Worm (Caenorhabditis elegans) whole organism, L2 larva: Measurements from ENCODE around the gene C54D10.4.

ENCODE experiments used
- F13H6.1 ChIP-seq: sonication (generic microtip); optimal IDR thresholded peaks from 2 replicates; lab custom pipeline; 2016; ENCODE audit warnings: missing genetic modification characterization, missing compliant biosample characterization
- R02D3.7 ChIP-seq: fragments of 150-350 bp; optimal IDR thresholded peaks from 2 replicates; lab custom pipeline; 2014; ENCODE audit warnings: missing biosample characterization, missing genetic modification characterization
- ZK546.5 ChIP-seq: sonication (generic microtip); optimal IDR thresholded peaks from 2 replicates; lab custom pipeline; 2017; ENCODE audit warnings: missing biosample characterization, missing genetic modification characterization
- alr-1 ChIP-seq: fragments of 150-350 bp; optimal IDR thresholded peaks from 2 replicates; lab custom pipeline; 2014; ENCODE audit warnings: missing biosample characterization, missing genetic modification characterization
- aly-2 ChIP-seq: fragments of 150-350 bp; optimal IDR thresholded peaks from 2 replicates; lab custom pipeline; 2014; ENCODE audit warnings: missing biosample characterization, missing genetic modification characterization
- ama-1 ChIP-seq: fragments of 150-350 bp; optimal IDR thresholded peaks from 2 replicates; lab custom pipeline; 2018; ENCODE audit warnings: inconsistent platforms
- blmp-1 ChIP-seq: sonication (generic microtip); optimal IDR thresholded peaks from 2 replicates; lab custom pipeline; 2017; ENCODE audit warnings: missing genetic modification characterization, mild to moderate bottlenecking, missing compliant biosample characterization, antibody characterized with exemption, moderate library complexity; ENCODE audit not compliant: insufficient read depth
- ceh-82 ChIP-seq: fragments of 150-350 bp; optimal IDR thresholded peaks from 2 replicates; lab custom pipeline; 2014; ENCODE audit warnings: missing biosample characterization, missing genetic modification characterization
- crh-2 ChIP-seq: sonication (generic microtip); optimal IDR thresholded peaks from 2 replicates; lab custom pipeline; 2017; ENCODE audit warnings: missing biosample characterization, missing genetic modification characterization
- elt-3 ChIP-seq: sonication (generic microtip); optimal IDR thresholded peaks from 2 replicates; lab custom pipeline; 2017; ENCODE audit warnings: missing biosample characterization, missing genetic modification characterization
- fos-1 ChIP-seq: fragments of 150-350 bp; optimal IDR thresholded peaks from 2 replicates; lab custom pipeline; 2014; ENCODE audit warnings: missing biosample characterization, missing genetic modification characterization
- gmeb-1 ChIP-seq: fragments of 150-350 bp; optimal IDR thresholded peaks from 2 replicates; lab custom pipeline; 2014; ENCODE audit warnings: missing biosample characterization, missing genetic modification characterization
- lin-11 ChIP-seq: fragments of 150-350 bp; sonication (generic microtip); optimal IDR thresholded peaks from 2 replicates; lab custom pipeline; 2014; ENCODE audit warnings: missing biosample characterization, missing genetic modification characterization, inconsistent platforms, mixed read lengths
- lin-13 ChIP-seq: fragments of 150-350 bp; optimal IDR thresholded peaks from 2 replicates; lab custom pipeline; 2014; ENCODE audit warnings: missing biosample characterization, missing genetic modification reagents, missing genetic modification characterization
- lsy-2 ChIP-seq, 2 experiments: fragments of 150-350 bp in 1 of 2; sonication (generic microtip) in 1 of 2; optimal IDR thresholded peaks; 2 replicates each; lab custom pipeline; 2014 to 2017; ENCODE audit warnings: missing biosample characterization in 2 of 2, missing genetic modification characterization in 2 of 2
- mbf-1 ChIP-seq: sonication (generic microtip); optimal IDR thresholded peaks from 2 replicates; lab custom pipeline; 2017; ENCODE audit warnings: missing biosample characterization, missing genetic modification characterization
- mdl-1 ChIP-seq, 2 experiments: fragments of 150-350 bp in 1 of 2; sonication (generic microtip) in 1 of 2; optimal IDR thresholded peaks; 2 replicates each; lab custom pipeline; 2017; ENCODE audit warnings: missing biosample characterization in 2 of 2, missing genetic modification characterization in 2 of 2
- nhr-10 ChIP-seq: sonication (generic microtip); optimal IDR thresholded peaks from 2 replicates; lab custom pipeline; 2017; ENCODE audit warnings: missing biosample characterization, missing genetic modification characterization
- nhr-12 ChIP-seq: fragments of 150-350 bp; optimal IDR thresholded peaks from 2 replicates; lab custom pipeline; 2014; ENCODE audit warnings: missing biosample characterization, missing genetic modification characterization
- nhr-129 ChIP-seq: fragments of 150-350 bp; optimal IDR thresholded peaks from 2 replicates; lab custom pipeline; 2014; ENCODE audit warnings: missing biosample characterization, missing genetic modification characterization
- nhr-23 ChIP-seq: fragments of 150-350 bp; optimal IDR thresholded peaks from 2 replicates; lab custom pipeline; 2014; ENCODE audit warnings: missing biosample characterization, missing genetic modification reagents, missing genetic modification characterization
- nhr-237 ChIP-seq: fragments of 150-350 bp; optimal IDR thresholded peaks from 2 replicates; lab custom pipeline; 2014; ENCODE audit warnings: missing biosample characterization, missing genetic modification characterization
- nhr-25 ChIP-seq: fragments of 150-350 bp; sonication (generic microtip); optimal IDR thresholded peaks from 3 replicates; lab custom pipeline; 2014; ENCODE audit warnings: missing biosample characterization, missing genetic modification characterization
- nhr-6 ChIP-seq: fragments of 150-350 bp; optimal IDR thresholded peaks from 2 replicates; lab custom pipeline; 2014; ENCODE audit warnings: missing biosample characterization, missing genetic modification characterization
- nhr-77 ChIP-seq: fragments of 150-350 bp; optimal IDR thresholded peaks from 2 replicates; lab custom pipeline; 2014; ENCODE audit warnings: missing biosample characterization, missing genetic modification characterization
- sem-4 ChIP-seq: fragments of 150-350 bp; optimal IDR thresholded peaks from 2 replicates; lab custom pipeline; 2014; ENCODE audit warnings: missing biosample characterization, missing genetic modification reagents, missing genetic modification characterization
- skn-1 ChIP-seq: sonication (generic microtip); optimal IDR thresholded peaks from 2 replicates; lab custom pipeline; 2017; ENCODE audit warnings: missing biosample characterization, missing genetic modification characterization
- sma-3 ChIP-seq: sonication (generic microtip); optimal IDR thresholded peaks from 2 replicates; lab custom pipeline; 2016; ENCODE audit warnings: missing genetic modification reagents, missing genetic modification characterization, missing compliant biosample characterization
- sma-9 ChIP-seq, 2 experiments: fragments of 150-350 bp in 1 of 2; sonication (generic microtip) in 1 of 2; optimal IDR thresholded peaks; 2 replicates each; lab custom pipeline; 2014 to 2016; ENCODE audit warnings: missing genetic modification characterization in 2 of 2, mild to moderate bottlenecking in 1 of 2, missing biosample characterization in 1 of 2, missing compliant biosample characterization in 1 of 2, missing genetic modification reagents in 1 of 2, moderate library complexity in 1 of 2
- snpc-4 ChIP-seq: fragments of 150-350 bp; optimal IDR thresholded peaks from 2 replicates; lab custom pipeline; 2014; ENCODE audit warnings: missing biosample characterization, missing genetic modification characterization
- unc-39 ChIP-seq: fragments of 150-350 bp; optimal IDR thresholded peaks from 2 replicates; lab custom pipeline; 2014; ENCODE audit warnings: missing biosample characterization, missing genetic modification characterization
- unc-55 ChIP-seq: fragments of 150-350 bp; sonication (generic microtip); optimal IDR thresholded peaks from 3 replicates; lab custom pipeline; 2014; ENCODE audit warnings: missing biosample characterization, missing genetic modification reagents, missing genetic modification characterization
- zag-1 ChIP-seq: fragments of 150-350 bp; optimal IDR thresholded peaks from 2 replicates; lab custom pipeline; 2014; ENCODE audit warnings: missing biosample characterization, missing genetic modification characterization
- ztf-11 ChIP-seq: sonication (generic microtip); optimal IDR thresholded peaks from 2 replicates; lab custom pipeline; 2017; ENCODE audit warnings: missing biosample characterization, missing genetic modification characterization

The C54D10.4 gene

ce11 chrV:12420843-12421242 is at the start of gene C54D10.4:
TSS of gene C54D10.4 (minus strand) at chrV:12420943.
- TF ChIP-seq elt-3 (tag; lab: Kevin White, UChicago) (no peak), lsy-2 (tag; optimal IDR thresholded peaks at IDR 0.05; lab: Kevin White, UChicago) (no peak), unc-55 (GFP tag; lab: Kevin White, UChicago) (no peak), sem-4 (no peak), ztf-11 (tag; lab: Kevin White, UChicago) (no peak), mbf-1 (tag; lab: Kevin White, UChicago) (no peak), zag-1 (tag; lab: Kevin White, UChicago) (no peak), sma-9 (GFP tag; optimal IDR thresholded peaks at IDR 0.05; lab: Kevin White, UChicago) (no peak), sma-9 (tag; optimal IDR thresholded peaks at IDR 0.05; lab: Kevin White, UChicago) (no peak)

- TF ChIP-seq alr-1 (tag; lab: Kevin White, UChicago) (no peak), nhr-129 (tag; lab: Kevin White, UChicago) (no peak), mbf-1 (tag; lab: Kevin White, UChicago) (no peak), sma-9 (GFP tag; optimal IDR thresholded peaks at IDR 0.05; lab: Kevin White, UChicago) (no peak), sma-9 (tag; optimal IDR thresholded peaks at IDR 0.05; lab: Kevin White, UChicago) (no peak), unc-39 (no peak), R02D3.7 (tag; lab: Kevin White, UChicago) (no peak), blmp-1 (tag; lab: Kevin White, UChicago) (no peak), lin-11 (no peak), skn-1 (no peak), zag-1 (tag; lab: Kevin White, UChicago) (no peak), ZK546.5 (tag; lab: Kevin White, UChicago) (no peak), snpc-4 (tag; lab: Kevin White, UChicago) (no peak), ztf-11 (tag; lab: Kevin White, UChicago) (no peak), nhr-10 (tag; lab: Kevin White, UChicago) (no peak)
These were observed 49.6 kb upstream of the C54D10.4 start for ce11 chrV:12470324-12470723.

- TF ChIP-seq nhr-129 (tag; lab: Kevin White, UChicago) (no peak), lin-13 (GFP tag; lab: Kevin White, UChicago) (no peak), nhr-6 (tag; lab: Kevin White, UChicago) (no peak), nhr-23 (no peak), ceh-82 (tag; lab: Kevin White, UChicago) (no peak), fos-1 (tag; lab: Kevin White, UChicago) (no peak), nhr-25 (no peak), mdl-1 (tag; optimal IDR thresholded peaks at IDR 0.05; lab: Kevin White, UChicago) (no peak), sma-3 (GFP tag; lab: Kevin White, UChicago) (no peak), R02D3.7 (tag; lab: Kevin White, UChicago) (no peak)
These were observed 47.6 kb upstream of the C54D10.4 start, which contains the start of gene F28C1.3 for ce11 chrV:12468363-12468762. TSS of gene F28C1.3 (plus strand) at chrV:12468663.

ce11 chrV:12467755-12468154 is 47.0 kb upstream of the C54D10.4 start:
- TF ChIP-seq F13H6.1 (tag; lab: Kevin White, UChicago) (peak; percentile 26), R02D3.7 (tag; lab: Kevin White, UChicago) (no peak), blmp-1 (tag; lab: Kevin White, UChicago) (no peak), gmeb-1 (peak; percentile 31), nhr-237 (tag; lab: Kevin White, UChicago) (no peak), nhr-10 (tag; lab: Kevin White, UChicago) (no peak), nhr-12 (tag; lab: Kevin White, UChicago) (no peak), fos-1 (tag; lab: Kevin White, UChicago) (peak; percentile 96), mdl-1 (tag; optimal IDR thresholded peaks at IDR 0.05; lab: Kevin White, UChicago) (no peak), crh-2 (tag; lab: Kevin White, UChicago) (peak; percentile 21), nhr-77 (tag; lab: Kevin White, UChicago) (no peak), sma-3 (GFP tag; lab: Kevin White, UChicago) (no peak), unc-39 (no peak), lin-13 (GFP tag; lab: Kevin White, UChicago) (no peak), ztf-11 (tag; lab: Kevin White, UChicago) (no peak), sma-9 (GFP tag; optimal IDR thresholded peaks at IDR 0.05; lab: Kevin White, UChicago) (peak; percentile 67), sma-9 (tag; optimal IDR thresholded peaks at IDR 0.05; lab: Kevin White, UChicago) (no peak), ama-1 (lab: Kevin White, UChicago) (no peak), aly-2 (tag; lab: Kevin White, UChicago) (no peak)
